Worm (Caenorhabditis elegans) whole organism, midembryonic: Measurements from ENCODE around the gene ugt-1.

Experiments used
- T22C8.4 ChIP-seq: fragments of 200-800 bp; sonication (Bioruptor generic); IDR thresholded peaks from 2 replicates; pipeline ENCODE4 v1.3.6; 2022; ENCODE audit warnings: missing genetic modification characterization, missing compliant biosample characterization
- flt-1 ChIP-seq: fragments of 200-800 bp; sonication (Bioruptor generic); IDR thresholded peaks from 2 replicates; pipeline ENCODE4 v1.3.6; 2022; ENCODE audit warnings: missing genetic modification characterization, missing compliant biosample characterization
- klf-2 ChIP-seq: fragments of 200-800 bp; sonication (Bioruptor generic); conservative IDR thresholded peaks from 2 replicates; pipeline ENCODE4 v1.3.6; 2022; ENCODE audit warnings: missing genetic modification reagents, missing genetic modification characterization, missing compliant biosample characterization
- med-1 ChIP-seq: sonication (generic microtip); optimal IDR thresholded peaks from 2 replicates; lab custom pipeline; 2017; ENCODE audit warnings: missing genetic modification characterization, mild to moderate bottlenecking, missing compliant biosample characterization, antibody characterized with exemption, missing genetic modification reagents; ENCODE audit not compliant: insufficient read depth
- ref-1 ChIP-seq: fragments of 200-800 bp; sonication (Bioruptor generic); conservative IDR thresholded peaks from 2 replicates; pipeline ENCODE4 v1.3.6; 2022; ENCODE audit warnings: missing genetic modification reagents, missing genetic modification characterization, missing compliant biosample characterization
- tab-1 ChIP-seq: fragments of 200-800 bp; sonication (Bioruptor generic); IDR thresholded peaks from 2 replicates; pipeline ENCODE4 v1.3.6; 2022; ENCODE audit warnings: missing genetic modification characterization, missing compliant biosample characterization
- ztf-23 ChIP-seq: fragments of 200-800 bp; sonication (Bioruptor generic); IDR thresholded peaks from 2 replicates; pipeline ENCODE4 v1.3.6; 2022; ENCODE audit warnings: missing genetic modification reagents, missing genetic modification characterization, missing compliant biosample characterization
- ztf-29 ChIP-seq: fragments of 200-800 bp; sonication (Bioruptor generic); IDR thresholded peaks from 2 replicates; pipeline ENCODE4 v1.3.6; 2022; ENCODE audit warnings: missing genetic modification reagents, missing genetic modification characterization, missing compliant biosample characterization

DNA sequence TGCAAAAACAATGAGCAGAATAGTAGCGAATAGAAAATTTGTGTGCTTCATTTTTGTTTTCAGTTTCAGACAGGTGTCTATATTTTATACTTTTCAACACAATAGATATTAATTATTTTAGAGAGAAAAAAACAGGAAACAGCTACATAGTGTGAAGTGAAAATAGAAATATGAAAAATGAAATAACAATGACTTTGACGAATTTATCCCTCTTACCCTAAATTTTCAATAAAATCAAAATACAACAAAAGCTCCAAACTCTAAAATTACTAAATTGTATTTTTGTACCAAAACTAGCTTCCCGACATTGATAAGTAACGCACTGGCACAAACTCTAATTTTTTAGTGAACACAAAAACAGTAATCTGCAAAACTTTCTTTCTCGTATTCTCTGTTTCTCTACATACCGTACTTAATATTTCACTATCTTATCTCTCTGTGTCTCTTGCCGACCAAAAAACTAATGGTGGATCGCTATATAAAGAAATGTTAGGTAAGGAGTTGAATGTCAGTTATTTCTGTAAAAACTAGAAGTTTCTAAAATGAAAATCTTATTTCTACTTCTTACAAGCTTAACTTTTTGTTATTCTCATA lies at the start of gene ugt-1, which contains the start of gene col-151:
- TF ChIP-seq flt-1 (GFP tag; lab: Robert Waterston, UW) (no peak), ref-1 (GFP tag; lab: Robert Waterston, UW) (no peak), med-1 (GFP tag; lab: Kevin White, UChicago) (no peak), ztf-23 (no peak), klf-2 (GFP tag; lab: Robert Waterston, UW) (no peak), tab-1 (GFP tag; lab: Robert Waterston, UW) (no peak), T22C8.4 (GFP tag; lab: Robert Waterston, UW) (no peak), ztf-29 (GFP tag; lab: Robert Waterston, UW) (no peak)
